Fruit fly (Drosophila melanogaster) whole organism, pupa: ENCODE data around the gene EMC3.

Experiments
- CG10348 ChIP-seq: fragments of 200-800 bp; sonication (Bioruptor generic); IDR thresholded peaks from 2 replicates; pipeline ENCODE4 v1.3.6; 2022; ENCODE audit warnings: missing biosample characterization, missing genetic modification characterization
- CG12605 ChIP-seq: fragments of 200-800 bp; sonication (Bioruptor generic); IDR thresholded peaks from 2 replicates; pipeline ENCODE4 v1.3.6; 2022; ENCODE audit warnings: missing biosample characterization, missing genetic modification characterization
- CG13204 ChIP-seq: fragments of 200-800 bp; sonication (Bioruptor generic); optimal IDR thresholded peaks from 2 replicates; lab custom pipeline; 2018; ENCODE audit warnings: missing biosample characterization, mild to moderate bottlenecking, missing genetic modification characterization, moderate library complexity
- CG14655 ChIP-seq: fragments of 200-800 bp; sonication (Bioruptor generic); optimal IDR thresholded peaks from 3 replicates; lab custom pipeline; 2017; ENCODE audit warnings: mild to moderate bottlenecking, missing biosample characterization, missing genetic modification reagents, missing genetic modification characterization
- CG15710 ChIP-seq: fragments of 200-800 bp; sonication (Bioruptor generic); optimal IDR thresholded peaks from 2 replicates; lab custom pipeline; 2018; ENCODE audit warnings: missing biosample characterization, mild to moderate bottlenecking, missing genetic modification characterization, moderate library complexity
- CG17806 ChIP-seq: fragments of 200-800 bp; sonication (Bioruptor generic); optimal IDR thresholded peaks from 2 replicates; lab custom pipeline; 2018; ENCODE audit warnings: missing biosample characterization, mild to moderate bottlenecking, missing genetic modification characterization, moderate library complexity
- CG32121 ChIP-seq: fragments of 200-800 bp; sonication (Bioruptor generic); IDR thresholded peaks from 2 replicates; pipeline ENCODE4 v1.3.6; 2022; ENCODE audit warnings: missing biosample characterization, missing genetic modification characterization
- CG34367 ChIP-seq: fragments of 200-800 bp; sonication (Bioruptor generic); optimal IDR thresholded peaks from 2 replicates; lab custom pipeline; 2018; ENCODE audit warnings: missing biosample characterization, mild to moderate bottlenecking, missing genetic modification characterization
- CG4496 ChIP-seq: fragments of 200-800 bp; sonication (Bioruptor generic); IDR thresholded peaks from 3 replicates; pipeline ENCODE4 v1.3.6; 2022; ENCODE audit warnings: missing biosample characterization, missing genetic modification characterization
- CG8159 ChIP-seq: fragments of 200-800 bp; sonication (Bioruptor generic); optimal IDR thresholded peaks from 3 replicates; lab custom pipeline; 2018; ENCODE audit warnings: missing biosample characterization, mild to moderate bottlenecking, missing genetic modification characterization, moderate library complexity
- CG8301 ChIP-seq: fragments of 200-800 bp; sonication (Bioruptor generic); optimal IDR thresholded peaks from 2 replicates; lab custom pipeline; 2018; ENCODE audit warnings: missing biosample characterization, mild to moderate bottlenecking, missing genetic modification characterization
- D1 ChIP-seq: fragments of 200-800 bp; sonication (Bioruptor generic); optimal IDR thresholded peaks from 2 replicates; lab custom pipeline; 2018; ENCODE audit warnings: missing biosample characterization, mild to moderate bottlenecking, missing genetic modification characterization, moderate library complexity
- EcR ChIP-seq: fragments of 200-800 bp; sonication (Bioruptor generic); optimal IDR thresholded peaks from 3 replicates; lab custom pipeline; 2019; ENCODE audit warnings: missing biosample characterization, missing genetic modification characterization, mild to moderate bottlenecking, moderate library complexity, missing genetic modification reagents
- Ets98B ChIP-seq: fragments of 200-800 bp; sonication (Bioruptor generic); IDR thresholded peaks from 2 replicates; pipeline ENCODE4 v1.3.6; 2022; ENCODE audit warnings: missing biosample characterization, missing genetic modification characterization
- Pif1A ChIP-seq: fragments of 200-800 bp; sonication (Bioruptor generic); optimal IDR thresholded peaks from 3 replicates; lab custom pipeline; 2016; ENCODE audit warnings: missing biosample characterization, missing genetic modification characterization
- Pif1B ChIP-seq: fragments of 200-800 bp; sonication (Bioruptor generic); optimal IDR thresholded peaks from 3 replicates; lab custom pipeline; 2016; ENCODE audit warnings: missing biosample characterization, missing genetic modification characterization
- Snoo ChIP-seq: fragments of 200-800 bp; sonication (Bioruptor generic); optimal IDR thresholded peaks from 3 replicates; lab custom pipeline; 2017; ENCODE audit warnings: missing biosample characterization, mild to moderate bottlenecking, missing genetic modification characterization, inconsistent platforms
- fd96Ca ChIP-seq: fragments of 200-800 bp; sonication (Bioruptor generic); IDR thresholded peaks from 3 replicates; pipeline ENCODE4 v1.3.6; 2022; ENCODE audit warnings: missing biosample characterization, missing genetic modification characterization
- gl ChIP-seq: fragments of 200-800 bp; sonication (Bioruptor generic); optimal IDR thresholded peaks from 2 replicates; lab custom pipeline; 2018; ENCODE audit warnings: missing biosample characterization, mild to moderate bottlenecking, missing genetic modification characterization
- rn ChIP-seq: fragments of 200-800 bp; sonication (Bioruptor generic); IDR thresholded peaks from 2 replicates; pipeline ENCODE4 v1.3.6; 2022; ENCODE audit warnings: missing biosample characterization, missing genetic modification characterization

EMC3 gene

dm6 chr2L:10748218-10748617 is 16.0 kb upstream of the EMC3 start:
- no peak for TF ChIP-seq EcR (GFP tag; lab: Kevin White, UChicago)
- peak; percentile 4 for TF ChIP-seq CG17806
- TF ChIP-seq CG4496 (GFP tag; lab: Robert Waterston, UW), result no peak; the same call in 2 of the 3 replicates
- peak; percentile 56 for TF ChIP-seq Ets98B
- TF ChIP-seq CG32121 (GFP tag; lab: Robert Waterston, UW), result peak; percentile 74
- TF ChIP-seq fd96Ca (GFP tag; lab: Robert Waterston, UW), result no peak
- no peak for TF ChIP-seq CG34367 (tag; lab: Kevin White, UChicago)
- TF ChIP-seq CG14655 (GFP tag; lab: Kevin White, UChicago), result no peak
- TF ChIP-seq CG13204 (GFP tag; lab: Kevin White, UChicago), result no peak
- peak; percentile 50 for TF ChIP-seq CG8301 (tag; lab: Kevin White, UChicago)
- TF ChIP-seq Pif1A (GFP tag; lab: Kevin White, UChicago), result no peak
- no peak for TF ChIP-seq rn (GFP tag; lab: Robert Waterston, UW)
- no peak for TF ChIP-seq CG10348 (GFP tag; lab: Robert Waterston, UW)
- TF ChIP-seq Pif1B (GFP tag; lab: Kevin White, UChicago), result no peak
- TF ChIP-seq CG15710 (tag; lab: Kevin White, UChicago), result no peak
- no peak for TF ChIP-seq Snoo
- no peak for TF ChIP-seq D1 (tag; lab: Kevin White, UChicago)

- TF ChIP-seq D1 (tag; lab: Kevin White, UChicago), result no peak
- TF ChIP-seq CG15710 (tag; lab: Kevin White, UChicago), result no peak
- no peak for TF ChIP-seq EcR (GFP tag; lab: Kevin White, UChicago)
- no peak for TF ChIP-seq Ets98B
- no peak for TF ChIP-seq CG8159 (tag; lab: Kevin White, UChicago)
- no peak for TF ChIP-seq Pif1B (GFP tag; lab: Kevin White, UChicago)
Measured at dm6 chr2L:10743714-10744113, 11.5 kb upstream of the EMC3 start, which contains the start of gene CG6729. TSS of gene CG6729 (minus strand) at chr2L:10743935.

dm6 chr2L:10736993-10737756 is 5.0 kb upstream of the EMC3 start, which contains the start of the genes Vha16-5 and CG12299:
TSS of gene Vha16-5 (minus strand) at chr2L:10737043.
TSS of gene CG12299 (plus strand) at chr2L:10737345.
- peak; percentile 21 for TF ChIP-seq CG17806
- no peak for TF ChIP-seq D1 (tag; lab: Kevin White, UChicago)
- TF ChIP-seq CG32121 (GFP tag; lab: Robert Waterston, UW), result peak; percentile 80
- TF ChIP-seq CG4496 (GFP tag; lab: Robert Waterston, UW), result peak; percentile 75
- TF ChIP-seq EcR (GFP tag; lab: Kevin White, UChicago), result no peak
- no peak for TF ChIP-seq CG14655 (GFP tag; lab: Kevin White, UChicago)
- TF ChIP-seq fd96Ca (GFP tag; lab: Robert Waterston, UW), result peak; percentile 91
- TF ChIP-seq Ets98B, result peak; percentile 82
- peak; percentile 10 for TF ChIP-seq CG15710 (tag; lab: Kevin White, UChicago)
- TF ChIP-seq CG8159 (tag; lab: Kevin White, UChicago), result peak; percentile 35

dm6 chr2L:10735923-10736322 is 3.7 kb upstream of the EMC3 start, which contains the start of gene Nup107:
TSS of gene Nup107 (minus strand) at chr2L:10736071.
- TF ChIP-seq CG4496 (GFP tag; lab: Robert Waterston, UW) (0 out of 3 replicates have a peak, but pooled peaks have one; percentile 16), CG32121 (GFP tag; lab: Robert Waterston, UW) (no peak), CG15710 (tag; lab: Kevin White, UChicago) (no peak), EcR (GFP tag; lab: Kevin White, UChicago) (no peak), rn (GFP tag; lab: Robert Waterston, UW) (no peak)

dm6 chr2L:10729955-10730354 is 2.3 kb downstream of the EMC3 start, which contains the start of gene CG17118:
TSS of gene CG17118 (plus strand) at chr2L:10730255.
- TF ChIP-seq D1 (tag; lab: Kevin White, UChicago), result no peak

dm6 chr2L:10728751-10729150 is 3.5 kb downstream of the EMC3 start, which contains the start of gene CG6443:
TSS of gene CG6443 (plus strand) at chr2L:10728978.
- no peak for TF ChIP-seq CG15710 (tag; lab: Kevin White, UChicago)
- no peak for TF ChIP-seq CG14655 (GFP tag; lab: Kevin White, UChicago)
- no peak for TF ChIP-seq Snoo
- no peak for TF ChIP-seq fd96Ca (GFP tag; lab: Robert Waterston, UW)
- no peak for TF ChIP-seq CG12605 (GFP tag; lab: Robert Waterston, UW)
- no peak for TF ChIP-seq gl (tag; lab: Kevin White, UChicago)
- no peak for TF ChIP-seq CG8301 (tag; lab: Kevin White, UChicago)
- no peak for TF ChIP-seq D1 (tag; lab: Kevin White, UChicago)
- TF ChIP-seq CG17806, result no peak

dm6 chr2L:10723903-10724302 is 8.3 kb downstream of the EMC3 start, which contains the start of gene CG6431:
TSS of gene CG6431 (plus strand) at chr2L:10724203.
- no peak for TF ChIP-seq CG8301 (tag; lab: Kevin White, UChicago)
